Fruit fly (Drosophila melanogaster): ENCODE measurements around the gene Ubi-p63E.

DNA sequence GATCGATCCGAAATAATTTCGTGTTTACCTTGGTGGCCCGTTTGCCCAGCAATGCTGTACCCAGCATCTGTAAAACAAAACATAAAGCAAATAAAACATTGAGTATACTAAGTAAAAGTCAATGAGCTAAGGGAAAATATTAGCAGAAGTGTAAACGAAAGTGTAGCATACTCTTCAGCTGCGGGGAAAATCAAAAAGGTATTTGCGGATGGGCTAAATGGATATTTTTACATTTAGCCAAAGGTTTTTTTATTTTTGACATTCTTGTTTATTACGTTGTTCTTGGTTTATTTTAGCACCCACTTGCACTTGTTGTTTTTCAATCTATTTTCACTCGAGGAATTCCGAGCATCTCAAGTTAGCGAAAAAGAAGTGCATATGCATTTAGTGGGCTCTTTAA lies 27.9 kb upstream of the Ubi-p63E start:
- TF ChIP-seq CG8478 (optimal IDR thresholded peaks at IDR 0.05) = no peak
- TF ChIP-seq CTCF (optimal IDR thresholded peaks at IDR 0.05) = no peak
